Fruit fly (Drosophila melanogaster) whole organism, embryonic: ENCODE measurements around the gene CG9498.

Source experiments
- Abd-B ChIP-seq: fragments of 200-800 bp; sonication (Bioruptor generic); optimal IDR thresholded peaks from 2 replicates; lab custom pipeline; 2018; ENCODE audit warnings: missing biosample characterization, mild to moderate bottlenecking, missing genetic modification characterization, moderate library complexity
- B-H1 ChIP-seq: fragments of 200-800 bp; sonication (Bioruptor generic); IDR thresholded peaks from 3 replicates; pipeline ENCODE4 v1.3.6; 2022; ENCODE audit warnings: missing biosample characterization, missing genetic modification characterization
- Bteb2 ChIP-seq: fragments of 200-800 bp; sonication (Bioruptor generic); optimal IDR thresholded peaks from 2 replicates; lab custom pipeline; 2016; ENCODE audit warnings: missing biosample characterization, missing genetic modification characterization
- CG10654 ChIP-seq: fragments of 200-800 bp; sonication (Bioruptor generic); optimal IDR thresholded peaks from 2 replicates; lab custom pipeline; 2016; ENCODE audit warnings: missing biosample characterization, missing genetic modification characterization
- CG14050 ChIP-seq: fragments of 200-800 bp; sonication (Bioruptor generic); IDR thresholded peaks from 3 replicates; pipeline ENCODE4 v1.3.6; 2022; ENCODE audit warnings: missing biosample characterization, missing genetic modification characterization
- CG15514 ChIP-seq: fragments of 200-800 bp; sonication (Bioruptor generic); optimal IDR thresholded peaks from 3 replicates; lab custom pipeline; 2017; ENCODE audit warnings: missing biosample characterization, missing genetic modification characterization, mild to moderate bottlenecking, moderate library complexity, missing genetic modification reagents
- CG17328 ChIP-seq: fragments of 200-800 bp; sonication (Bioruptor generic); IDR thresholded peaks from 2 replicates; pipeline ENCODE4 v1.3.6; 2022; ENCODE audit warnings: missing biosample characterization, missing genetic modification characterization
- CG17359 ChIP-seq: fragments of 200-800 bp; sonication (Bioruptor generic); optimal IDR thresholded peaks from 3 replicates; lab custom pipeline; 2018; ENCODE audit warnings: missing biosample characterization, mild to moderate bottlenecking, missing genetic modification characterization, moderate library complexity
- CG17568 ChIP-seq: fragments of 200-800 bp; sonication (Bioruptor generic); optimal IDR thresholded peaks from 2 replicates; lab custom pipeline; 2018; ENCODE audit warnings: missing biosample characterization, mild to moderate bottlenecking, missing genetic modification characterization, moderate library complexity
- CG17612 ChIP-seq: fragments of 200-800 bp; sonication (Bioruptor generic); IDR thresholded peaks from 2 replicates; pipeline ENCODE4 v1.3.6; 2022; ENCODE audit warnings: missing biosample characterization, missing genetic modification characterization
- CG1792 ChIP-seq: fragments of 200-800 bp; sonication (Bioruptor generic); optimal IDR thresholded peaks from 2 replicates; lab custom pipeline; 2016; ENCODE audit warnings: missing biosample characterization, missing genetic modification characterization
- CG2889 ChIP-seq: fragments of 200-800 bp; sonication (Bioruptor generic); IDR thresholded peaks from 3 replicates; pipeline ENCODE4 v1.3.6; 2022; ENCODE audit warnings: missing biosample characterization, missing genetic modification characterization
- CG3065 ChIP-seq: fragments of 200-800 bp; sonication (Bioruptor generic); optimal IDR thresholded peaks from 2 replicates; lab custom pipeline; 2016; ENCODE audit warnings: missing biosample characterization, missing genetic modification characterization
- CG3281 ChIP-seq: fragments of 200-800 bp; sonication (Bioruptor generic); optimal IDR thresholded peaks from 3 replicates; lab custom pipeline; 2017; ENCODE audit warnings: missing biosample characterization, mild to moderate bottlenecking, missing genetic modification characterization
- CG34422 ChIP-seq: fragments of 200-800 bp; sonication (Bioruptor generic); IDR thresholded peaks from 3 replicates; pipeline ENCODE4 v1.3.6; 2022; ENCODE audit warnings: missing biosample characterization, missing genetic modification characterization
- CG4282 ChIP-seq: fragments of 200-800 bp; sonication (Bioruptor generic); optimal IDR thresholded peaks from 2 replicates; lab custom pipeline; 2016; ENCODE audit warnings: missing biosample characterization, missing genetic modification characterization
- CG4424 ChIP-seq: fragments of 200-800 bp; sonication (Bioruptor generic); optimal IDR thresholded peaks from 3 replicates; lab custom pipeline; 2016; ENCODE audit warnings: missing biosample characterization, missing genetic modification characterization
- CG6175 ChIP-seq: fragments of 200-800 bp; sonication (Bioruptor generic); IDR thresholded peaks from 3 replicates; pipeline ENCODE4 v1.3.6; 2022; ENCODE audit warnings: missing biosample characterization, missing genetic modification characterization
- CG8290 ChIP-seq, 3 experiments: fragments of 200-800 bp; sonication (Bioruptor generic); optimal IDR thresholded peaks; 2 replicates each; lab custom pipeline; 2016 to 2019; ENCODE audit warnings: missing biosample characterization in 3 of 3, missing genetic modification characterization in 3 of 3, mild to moderate bottlenecking in 2 of 3, moderate library complexity in 1 of 3
- CG8359 ChIP-seq: fragments of 200-800 bp; sonication (Bioruptor generic); optimal IDR thresholded peaks from 2 replicates; lab custom pipeline; 2017; ENCODE audit warnings: missing biosample characterization, mild to moderate bottlenecking, missing genetic modification characterization, borderline replicate concordance
- CG8924 ChIP-seq: fragments of 200-800 bp; optimal IDR thresholded peaks from 3 replicates; lab custom pipeline; 2019; ENCODE audit warnings: missing biosample characterization, mild to moderate bottlenecking, missing genetic modification characterization, moderate library complexity
- Camta ChIP-seq: fragments of 200-800 bp; sonication (Bioruptor generic); optimal IDR thresholded peaks from 2 replicates; lab custom pipeline; 2016; ENCODE audit warnings: missing biosample characterization, missing genetic modification characterization
- Dek ChIP-seq: fragments of 200-800 bp; sonication (Bioruptor generic); optimal IDR thresholded peaks from 3 replicates; lab custom pipeline; 2019; ENCODE audit warnings: missing biosample characterization, mild to moderate bottlenecking, missing genetic modification characterization, moderate library complexity
- Doc2 ChIP-seq: fragments of 200-800 bp; sonication (Bioruptor generic); IDR thresholded peaks from 2 replicates; pipeline ENCODE4 v1.3.6; 2022; ENCODE audit warnings: missing biosample characterization, missing genetic modification characterization
- Dref ChIP-seq: fragments of 200-800 bp; sonication (Bioruptor generic); IDR thresholded peaks from 2 replicates; pipeline ENCODE4 v1.3.6; 2022; ENCODE audit warnings: missing biosample characterization, missing genetic modification characterization
- Ets65A ChIP-seq: fragments of 200-800 bp; sonication (Bioruptor generic); peaks from one replicate; lab custom pipeline; 2016; ENCODE audit warnings: missing biosample characterization, missing genetic modification characterization
- Hr51 ChIP-seq, 2 experiments: fragments of 200-800 bp; sonication (Bioruptor generic); optimal IDR thresholded peaks; 2 replicates in 1 of 2; 3 replicates in 1 of 2; lab custom pipeline; 2016 to 2018; ENCODE audit warnings: missing biosample characterization in 2 of 2, missing genetic modification characterization in 2 of 2, mild to moderate bottlenecking in 1 of 2, moderate library complexity in 1 of 2
- Lhr ChIP-seq: fragments of 200-800 bp; sonication (Bioruptor generic); optimal IDR thresholded peaks from 3 replicates; lab custom pipeline; 2017; ENCODE audit warnings: mild to moderate bottlenecking, missing biosample characterization, missing genetic modification reagents, missing genetic modification characterization
- NC2α ChIP-seq: fragments of 200-800 bp; sonication (Bioruptor generic); optimal IDR thresholded peaks from 2 replicates; lab custom pipeline; 2016; ENCODE audit warnings: missing biosample characterization, missing genetic modification characterization
- Oaz ChIP-seq: fragments of 200-800 bp; sonication (Bioruptor generic); IDR thresholded peaks from 2 replicates; pipeline ENCODE4 v1.3.6; 2022; ENCODE audit warnings: missing biosample characterization, missing genetic modification characterization
- Opbp ChIP-seq: fragments of 200-800 bp; sonication (Bioruptor generic); IDR thresholded peaks from 3 replicates; pipeline ENCODE4 v1.3.6; 2022; ENCODE audit warnings: missing biosample characterization, missing genetic modification characterization; ENCODE audit not compliant: partially characterized antibody
- al ChIP-seq: fragments of 200-800 bp; sonication (Bioruptor generic); IDR thresholded peaks from 2 replicates; pipeline ENCODE4 v1.3.6; 2022; ENCODE audit warnings: missing biosample characterization, missing genetic modification characterization
- ap ChIP-seq: fragments of 200-800 bp; sonication (Bioruptor generic); IDR thresholded peaks from 2 replicates; pipeline ENCODE4 v1.3.6; 2022; ENCODE audit warnings: missing biosample characterization, missing genetic modification characterization
- chif ChIP-seq, 2 experiments: fragments of 200-800 bp; sonication (Bioruptor generic); optimal IDR thresholded peaks; 3 replicates each; lab custom pipeline; 2016; ENCODE audit warnings: missing biosample characterization in 2 of 2, missing genetic modification characterization in 2 of 2
- ci ChIP-seq: fragments of 200-800 bp; sonication (Bioruptor generic); IDR thresholded peaks from 3 replicates; pipeline ENCODE4 v1.3.6; 2022; ENCODE audit warnings: missing biosample characterization, missing genetic modification characterization
- crol ChIP-seq: fragments of 200-800 bp; sonication (Bioruptor generic); IDR thresholded peaks from 2 replicates; pipeline ENCODE4 v1.3.6; 2022; ENCODE audit warnings: missing biosample characterization, missing genetic modification characterization
- dimm ChIP-seq: fragments of 200-800 bp; sonication (Bioruptor generic); IDR thresholded peaks from 2 replicates; pipeline ENCODE4 v1.3.6; 2022; ENCODE audit warnings: missing biosample characterization, missing genetic modification characterization
- fru ChIP-seq: fragments of >200 bp; optimal IDR thresholded peaks from 2 replicates; lab custom pipeline; 2017
- gem ChIP-seq: fragments of 200-800 bp; sonication (Bioruptor generic); optimal IDR thresholded peaks from 2 replicates; lab custom pipeline; 2019; ENCODE audit warnings: missing biosample characterization, mild to moderate bottlenecking, missing genetic modification characterization, moderate library complexity
- her ChIP-seq: fragments of 200-800 bp; sonication (Bioruptor generic); optimal IDR thresholded peaks from 2 replicates; lab custom pipeline; 2016; ENCODE audit warnings: missing biosample characterization, missing genetic modification characterization
- ken ChIP-seq: fragments of 200-800 bp; sonication (Bioruptor generic); IDR thresholded peaks from 3 replicates; pipeline ENCODE4 v1.3.6; 2022; ENCODE audit warnings: missing biosample characterization, missing genetic modification characterization
- lmd ChIP-seq: fragments of 200-800 bp; sonication (Bioruptor generic); IDR thresholded peaks from 2 replicates; pipeline ENCODE4 v1.3.6; 2022; ENCODE audit warnings: missing biosample characterization, missing genetic modification characterization
- maf-S ChIP-seq: fragments of 200-800 bp; sonication (Bioruptor generic); optimal IDR thresholded peaks from 2 replicates; lab custom pipeline; 2016; ENCODE audit warnings: missing biosample characterization, missing genetic modification characterization
- nau ChIP-seq: fragments of 200-800 bp; sonication (Bioruptor generic); optimal IDR thresholded peaks from 3 replicates; lab custom pipeline; 2017; ENCODE audit warnings: missing biosample characterization, mild to moderate bottlenecking, missing genetic modification characterization, missing genetic modification reagents
- pb ChIP-seq: fragments of 200-800 bp; sonication (Bioruptor generic); optimal IDR thresholded peaks from 3 replicates; lab custom pipeline; 2016; ENCODE audit warnings: missing biosample characterization, missing genetic modification characterization
- prd ChIP-seq, 3 experiments: fragments of >200 bp in 2 of 3; fragments of 200-800 bp in 1 of 3; sonication (Bioruptor generic) in 1 of 3; optimal IDR thresholded peaks in 2 of 3; IDR thresholded peaks in 1 of 3; 2 replicates in 2 of 3; 3 replicates in 1 of 3; pipeline versions ENCODE4 v1.3.6 to Lab custom; 2017 to 2022; ENCODE audit warnings: missing biosample characterization in 1 of 3, missing genetic modification characterization in 1 of 3
- salm ChIP-seq: fragments of 200-800 bp; sonication (Bioruptor generic); optimal IDR thresholded peaks from 2 replicates; lab custom pipeline; 2018; ENCODE audit warnings: missing biosample characterization, mild to moderate bottlenecking, missing genetic modification characterization
- sens ChIP-seq: fragments of 200-800 bp; sonication (Bioruptor generic); peaks from one replicate; lab custom pipeline; 2016; ENCODE audit warnings: missing biosample characterization, missing genetic modification characterization
- sisA ChIP-seq: fragments of 200-800 bp; sonication (Bioruptor generic); IDR thresholded peaks from 2 replicates; pipeline ENCODE4 v1.3.6; 2022; ENCODE audit warnings: missing biosample characterization, missing genetic modification characterization
- slbo ChIP-seq: fragments of 200-800 bp; sonication (Bioruptor generic); IDR thresholded peaks from 2 replicates; pipeline ENCODE4 v1.3.6; 2022; ENCODE audit warnings: missing biosample characterization, missing genetic modification characterization
- so ChIP-seq: fragments of 200-800 bp; sonication (Bioruptor generic); IDR thresholded peaks from 3 replicates; pipeline ENCODE4 v1.3.6; 2022; ENCODE audit warnings: missing biosample characterization, missing genetic modification characterization
- sob ChIP-seq: fragments of 200-800 bp; sonication (Bioruptor generic); IDR thresholded peaks from 2 replicates; pipeline ENCODE4 v1.3.6; 2022; ENCODE audit warnings: missing biosample characterization, missing genetic modification characterization

CG9498 gene

dm6 chr2L:6379197-6379596 is 28.4 kb upstream of the CG9498 start:
- TF ChIP-seq ap (GFP tag; lab: Robert Waterston, UW) (no peak), CG17612 (GFP tag; lab: Robert Waterston, UW) (no peak), Lhr (GFP tag; lab: Kevin White, UChicago) (no peak), salm (tag; lab: Kevin White, UChicago) (no peak), Dek (no peak), fru (no peak), CG17359 (tag; lab: Kevin White, UChicago) (no peak), CG2889 (GFP tag; lab: Robert Waterston, UW) (no peak), sisA (no peak), Ets65A (GFP tag; lab: Kevin White, UChicago) (peak; percentile 4), gem (tag; lab: Kevin White, UChicago) (no peak), ci (GFP tag; lab: Robert Waterston, UW) (0 out of 3 replicates have a peak, but pooled peaks have one; percentile 27), ken (GFP tag; lab: Robert Waterston, UW) (no peak), dimm (GFP tag; lab: Robert Waterston, UW) (no peak), her (GFP tag; lab: Kevin White, UChicago) (no peak), CG15514 (GFP tag; lab: Kevin White, UChicago) (no peak), crol (GFP tag; lab: Robert Waterston, UW) (no peak), CG1792 (no peak), nau (no peak), Camta (GFP tag; lab: Kevin White, UChicago) (no peak), CG6175 (no peak), CG17328 (peak; percentile 17; the same call in 1 of the 2 replicates), CG4282 (GFP tag; lab: Kevin White, UChicago) (no peak), Dref (GFP tag; lab: Robert Waterston, UW) (no peak), CG8359 (GFP tag; lab: Kevin White, UChicago) (no peak), pb (GFP tag; lab: Kevin White, UChicago) (no peak), CG10654 (GFP tag; lab: Kevin White, UChicago) (no peak), NC2α (no peak), CG4424 (no peak), sob (GFP tag; lab: Robert Waterston, UW) (0 out of 2 replicates have a peak, but pooled peaks have one; percentile 24), maf-S (GFP tag; lab: Kevin White, UChicago) (no peak), CG17568 (no peak), Opbp (GFP tag; lab: Robert Waterston, UW) (no peak), sens (GFP tag; lab: Kevin White, UChicago) (peak; percentile 62), Oaz (GFP tag; lab: Robert Waterston, UW) (no peak), al (GFP tag; lab: Robert Waterston, UW) (no peak), CG14050 (GFP tag; lab: Robert Waterston, UW) (no peak), Hr51 (GFP tag; optimal IDR thresholded peaks at IDR 0.05; lab: Kevin White, UChicago) (no peak), so (GFP tag; lab: Robert Waterston, UW) (no peak), chif (GFP tag; optimal IDR thresholded peaks at IDR 0.05; lab: Kevin White, UChicago) (no peak), slbo (peak; percentile 17; the same call in 1 of the 2 replicates), CG3281 (GFP tag; lab: Kevin White, UChicago) (no peak), CG8924 (tag; lab: Kevin White, UChicago) (no peak), B-H1 (no peak), Doc2 (GFP tag; lab: Robert Waterston, UW) (no peak), Bteb2 (no peak), lmd (peak; percentile 33; the same call in 1 of the 2 replicates), CG8290 (GFP tag; optimal IDR thresholded peaks at IDR 0.05; lab: Kevin White, UChicago) (no peak), CG8290 (tag; optimal IDR thresholded peaks at IDR 0.05; lab: Kevin White, UChicago) (no peak), CG34422 (no peak), CG3065 (GFP tag; lab: Kevin White, UChicago) (no peak), Abd-B (no peak), prd (optimal IDR thresholded peaks at IDR 0.05; lab: Kevin White, UChicago) (no peak), prd (GFP tag; IDR thresholded peaks at IDR 0.05; lab: Robert Waterston, UW) (peak; percentile 50; the same call in 1 of the 3 replicates)
